Fruit fly (Drosophila melanogaster): Measurements from ENCODE around the gene pira.

The pira gene

DNA sequence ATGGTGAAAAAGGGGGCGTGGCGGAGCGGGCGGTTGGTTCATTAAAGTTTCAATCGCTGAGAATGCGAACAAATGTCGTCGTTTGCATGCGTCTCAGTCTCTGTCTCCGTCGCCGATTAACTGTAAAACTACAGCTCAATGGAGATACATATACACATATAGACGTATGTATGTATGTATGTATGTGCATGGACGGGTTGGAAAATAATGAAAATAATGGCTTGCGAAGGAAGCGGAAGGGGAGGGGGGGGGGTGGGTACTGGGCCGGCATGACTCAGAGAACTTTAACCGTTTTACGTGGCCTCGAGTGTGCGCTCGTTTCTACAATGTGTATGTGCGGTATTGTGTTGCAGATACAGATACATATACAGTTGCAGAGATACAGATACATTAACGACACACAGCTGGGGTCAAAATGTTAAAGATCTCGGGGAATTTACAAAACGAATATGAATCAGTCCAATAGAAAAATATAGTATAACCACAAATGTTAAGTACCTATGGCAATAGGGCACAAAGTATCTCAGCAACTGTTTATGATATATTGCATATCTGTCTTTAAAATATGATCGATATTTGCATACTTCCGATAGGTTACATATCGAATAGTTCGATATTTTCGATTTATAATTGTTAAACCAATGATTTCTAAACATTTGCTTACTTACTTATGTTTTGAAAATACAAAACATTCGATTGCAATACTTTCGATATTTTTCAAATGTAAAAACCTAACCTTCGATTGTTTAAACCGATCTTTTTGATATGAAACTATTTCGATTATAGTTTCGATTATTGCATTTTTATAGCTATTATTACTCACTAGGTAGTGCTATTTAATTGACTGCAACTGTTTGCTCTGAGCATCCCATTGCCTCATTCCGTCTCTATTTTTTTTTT is 38.9 kb downstream of the pira start:
- no peak for TF ChIP-seq esg (GFP tag; conservative IDR thresholded peaks at IDR 0.05)
- TF ChIP-seq CG18599 (GFP tag; optimal IDR thresholded peaks at IDR 0.05): peak; percentile 19
- TF ChIP-seq CG9797 (GFP tag; optimal IDR thresholded peaks at IDR 0.05): no peak
- peak; percentile 2 for TF ChIP-seq ewg (GFP tag; optimal IDR thresholded peaks at IDR 0.05)
- no peak for TF ChIP-seq tup (GFP tag; optimal IDR thresholded peaks at IDR 0.05)
- TF ChIP-seq kni (GFP tag; optimal IDR thresholded peaks at IDR 0.05): peak; percentile 62
- TF ChIP-seq CG16813 (GFP tag; IDR thresholded peaks at IDR 0.05; ENCODE audit: partially characterized antibody): no peak
- TF ChIP-seq jumu (GFP tag; optimal IDR thresholded peaks at IDR 0.05): no peak
- TF ChIP-seq CG18011 (GFP tag; optimal IDR thresholded peaks at IDR 0.05): no peak
- TF ChIP-seq TFAM (GFP tag; optimal IDR thresholded peaks at IDR 0.05): no peak
- no peak for TF ChIP-seq CG14441 (GFP tag; IDR thresholded peaks at IDR 0.05)
- peak; percentile 18 for TF ChIP-seq CG18619 (GFP tag; optimal IDR thresholded peaks at IDR 0.05)
- peak; percentile 82 for TF ChIP-seq sens (GFP tag)
- no peak for TF ChIP-seq CG1647 (GFP tag; optimal IDR thresholded peaks at IDR 0.05)
- TF ChIP-seq Sox102F (GFP tag; optimal IDR thresholded peaks at IDR 0.05): peak; percentile 32
- TF ChIP-seq Hmx (GFP tag; optimal IDR thresholded peaks at IDR 0.05): no peak
- TF ChIP-seq run (tag; optimal IDR thresholded peaks at IDR 0.05): no peak
- TF ChIP-seq Dip3 (GFP tag; optimal IDR thresholded peaks at IDR 0.05): no peak
- peak; percentile 41 for TF ChIP-seq ash1 (GFP tag; optimal IDR thresholded peaks at IDR 0.05)
- TF ChIP-seq unpg (GFP tag; optimal IDR thresholded peaks at IDR 0.05): peak; percentile 3
- no peak for TF ChIP-seq NC2β (GFP tag; optimal IDR thresholded peaks at IDR 0.05)
- no peak for TF ChIP-seq E2f2 (GFP tag; IDR thresholded peaks at IDR 0.05)
- TF ChIP-seq CG4360 (GFP tag; IDR thresholded peaks at IDR 0.05): no peak
- TF ChIP-seq Aef1 (GFP tag; IDR thresholded peaks at IDR 0.05): no peak
- no peak for TF ChIP-seq CG4617 (GFP tag; optimal IDR thresholded peaks at IDR 0.05; ENCODE audit: borderline replicate concordance)
- TF ChIP-seq slou (GFP tag; optimal IDR thresholded peaks at IDR 0.05): no peak
- no peak for TF ChIP-seq sr (GFP tag; IDR thresholded peaks at IDR 0.05)
- no peak for TF ChIP-seq CG34224 (GFP tag; IDR thresholded peaks at IDR 0.05; ENCODE audit: partially characterized antibody)
- TF ChIP-seq gem (tag; optimal IDR thresholded peaks at IDR 0.05): peak; percentile 47
- peak; percentile 45 for TF ChIP-seq Drgx (GFP tag; IDR thresholded peaks at IDR 0.05)
- TF ChIP-seq CG11247 (GFP tag; IDR thresholded peaks at IDR 0.05): no peak
- TF ChIP-seq CG18476 (GFP tag; optimal IDR thresholded peaks at IDR 0.05): peak; percentile 30
- TF ChIP-seq salm (tag; optimal IDR thresholded peaks at IDR 0.05): no peak
- TF ChIP-seq Hey (tag; optimal IDR thresholded peaks at IDR 0.05): no peak
- TF ChIP-seq Nf-YC (tag; optimal IDR thresholded peaks at IDR 0.05): no peak
- no peak for TF ChIP-seq Optix (GFP tag; IDR thresholded peaks at IDR 0.05)
- no peak for TF ChIP-seq Doc2 (GFP tag; IDR thresholded peaks at IDR 0.05)
- TF ChIP-seq bcd (GFP tag; optimal IDR thresholded peaks at IDR 0.05): peak; percentile 19
- TF ChIP-seq sc (optimal IDR thresholded peaks at IDR 0.05): no peak
- no peak for TF ChIP-seq sc (GFP tag; optimal IDR thresholded peaks at IDR 0.05)
- TF ChIP-seq CG13775 (GFP tag; optimal IDR thresholded peaks at IDR 0.05): no peak
- TF ChIP-seq CG7357 (GFP tag; IDR thresholded peaks at IDR 0.05): no peak
- TF ChIP-seq CG17359 (tag; optimal IDR thresholded peaks at IDR 0.05): peak; percentile 5
- TF ChIP-seq Ssrp (tag; optimal IDR thresholded peaks at IDR 0.05): peak; percentile 21
- no peak for TF ChIP-seq CG17568 (GFP tag; optimal IDR thresholded peaks at IDR 0.05)
- peak; percentile 19 for TF ChIP-seq CG7839 (tag; optimal IDR thresholded peaks at IDR 0.05)
- peak; percentile 90 for TF ChIP-seq CG11696 (GFP tag; IDR thresholded peaks at IDR 0.05)
- TF ChIP-seq Pdp1 (GFP tag; optimal IDR thresholded peaks at IDR 0.05): peak in 1 of 2 experiments; percentile 5
- no peak for TF ChIP-seq Side (GFP tag; optimal IDR thresholded peaks at IDR 0.05)

All from whole organism, embryonic.